Worm (Caenorhabditis elegans): Measurements from ENCODE around the gene T05C7.7.
A peak's percentile ranks its signal among the peaks of the same experiment; 100 is the strongest.

The T05C7.7 gene

DNA sequence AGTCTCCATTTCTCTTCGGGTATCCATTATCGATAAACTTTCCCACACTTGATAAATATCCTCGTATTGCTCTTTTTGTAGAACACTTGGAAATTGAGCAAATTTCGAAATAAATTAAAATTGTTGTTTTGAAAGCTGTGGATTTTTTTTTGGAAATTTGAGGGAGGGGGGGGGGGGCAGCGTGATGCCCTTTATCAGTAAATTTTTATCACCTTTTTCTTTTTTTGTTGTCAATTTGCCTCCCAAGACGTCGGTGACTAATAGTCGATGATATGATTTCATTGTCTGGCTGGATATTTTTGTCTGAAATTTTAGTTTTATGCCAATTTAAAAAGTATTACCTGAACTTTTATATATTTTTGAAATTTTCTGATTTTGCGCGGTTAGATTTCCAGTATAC lies 28.4 kb downstream of the T05C7.7 start, which contains the start of gene scl-23:
Gene scl-23 (minus strand): TSS at position 101 of the 400 bp plus-strand sequence.
- TF ChIP-seq B0019.2 (GFP tag; conservative IDR thresholded peaks at IDR 0.05) (no peak), B0261.1 (tag; optimal IDR thresholded peaks at IDR 0.05) (no peak), snpc-1.3 (tag; optimal IDR thresholded peaks at IDR 0.05; ENCODE audit: insufficient read depth) (no peak), C17E4.6 (GFP tag; IDR thresholded peaks at IDR 0.05) (no peak), hsf-1 (GFP tag; IDR thresholded peaks at IDR 0.05) (no peak), madf-8 (GFP tag; conservative IDR thresholded peaks at IDR 0.05) (no peak), snpc-4 (GFP tag; optimal IDR thresholded peaks at IDR 0.05) (no peak), snpc-4 (tag; optimal IDR thresholded peaks at IDR 0.05) (no peak), dox-1 (GFP tag; IDR thresholded peaks at IDR 0.05) (no peak), F57C9.4 (tag; optimal IDR thresholded peaks at IDR 0.05) (no peak), sptf-2 (GFP tag; optimal IDR thresholded peaks at IDR 0.05) (no peak), ceh-58 (GFP tag; IDR thresholded peaks at IDR 0.05) (no peak), nfya-2 (GFP tag; IDR thresholded peaks at IDR 0.05) (no peak), hmg-20 (GFP tag; IDR thresholded peaks at IDR 0.05) (no peak), F22D6.2 (tag; optimal IDR thresholded peaks at IDR 0.05) (no peak), repo-1 (tag; optimal IDR thresholded peaks at IDR 0.05) (no peak), akir-1 (GFP tag; optimal IDR thresholded peaks at IDR 0.05) (no peak), unc-130 (GFP tag; optimal IDR thresholded peaks at IDR 0.05) (no peak), bed-1 (GFP tag; IDR thresholded peaks at IDR 0.05) (no peak), zfh-2 (GFP tag; conservative IDR thresholded peaks at IDR 0.05) (no peak)

DNA sequence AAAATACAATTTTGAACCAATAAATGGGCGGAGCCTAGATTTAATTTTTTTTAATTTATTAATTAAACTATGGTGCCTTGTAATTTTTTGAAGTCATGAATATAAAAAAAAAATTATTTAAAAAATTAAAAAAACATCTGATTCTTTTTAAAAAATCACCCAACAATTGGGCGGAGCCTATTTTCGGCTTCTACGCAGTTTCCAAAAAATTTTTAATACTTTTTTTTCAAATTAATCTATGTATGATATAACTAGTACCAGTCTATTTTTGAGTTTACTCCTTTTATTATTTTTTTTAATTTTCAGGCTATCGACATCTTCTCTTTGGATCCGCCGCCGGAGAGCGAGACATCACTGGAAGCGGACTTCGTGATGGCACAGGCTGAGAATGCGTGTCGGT lies 30.1 kb downstream of the T05C7.7 start, which contains the start of gene tpa-1:
Gene tpa-1 (plus strand): TSS at position 301 of the 400 bp plus-strand sequence.
- no peak for TF ChIP-seq chd-7 (tag; optimal IDR thresholded peaks at IDR 0.05)
- no peak for TF ChIP-seq xnd-1 (tag; optimal IDR thresholded peaks at IDR 0.05)
- no peak for TF ChIP-seq ztf-28 (GFP tag; IDR thresholded peaks at IDR 0.05)
- TF ChIP-seq ceh-91 (GFP tag; IDR thresholded peaks at IDR 0.05), result no peak

DNA sequence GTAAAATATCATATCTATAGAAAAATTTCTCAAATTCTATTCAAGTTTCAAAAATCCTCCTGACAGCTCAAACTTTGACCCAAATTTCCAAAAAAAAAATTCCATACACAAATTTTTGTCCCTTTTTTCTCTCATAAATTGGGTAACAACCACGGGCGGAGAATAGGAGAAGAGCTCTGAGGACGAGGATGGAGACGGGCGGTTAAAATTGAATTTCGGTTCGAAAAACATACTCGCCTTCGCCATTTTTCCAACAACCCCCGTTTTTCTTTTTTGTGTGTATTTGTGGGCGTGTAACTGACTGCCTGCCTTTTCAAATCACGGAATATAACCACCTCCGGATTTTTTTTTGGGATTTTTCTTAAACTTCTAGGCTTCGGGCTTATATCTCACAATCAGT lies 36.1 kb downstream of the T05C7.7 start:
- TF ChIP-seq Y53F4B.3 (GFP tag; IDR thresholded peaks at IDR 0.05) (no peak), bed-1 (GFP tag; IDR thresholded peaks at IDR 0.05) (no peak), cebp-1 (GFP tag; IDR thresholded peaks at IDR 0.05) (no peak), cebp-1 (tag; optimal IDR thresholded peaks at IDR 0.05) (no peak), snpc-1.3 (tag; optimal IDR thresholded peaks at IDR 0.05; ENCODE audit: insufficient read depth) (no peak), ets-4 (GFP tag; optimal IDR thresholded peaks at IDR 0.05) (no peak), F10E7.11 (tag; optimal IDR thresholded peaks at IDR 0.05) (no peak), let-607 (tag; optimal IDR thresholded peaks at IDR 0.05) (no peak), F22D6.2 (tag; optimal IDR thresholded peaks at IDR 0.05) (no peak)

- TF ChIP-seq Y95B8A.8 (GFP tag; IDR thresholded peaks at IDR 0.05) (no peak), Y56A3A.18 (GFP tag; IDR thresholded peaks at IDR 0.05) (no peak), hmg-1.2 (GFP tag; IDR thresholded peaks at IDR 0.05) (no peak), F23B12.7 (tag; optimal IDR thresholded peaks at IDR 0.05; ENCODE audit: insufficient read depth) (no peak), ztf-6 (GFP tag; IDR thresholded peaks at IDR 0.05) (no peak), tlf-1 (GFP tag; optimal IDR thresholded peaks at IDR 0.05) (no peak), hrde-1 (tag; optimal IDR thresholded peaks at IDR 0.05; ENCODE audit: borderline replicate concordance) (no peak), F52B5.7 (tag; optimal IDR thresholded peaks at IDR 0.05) (no peak), nhr-80 (tag; optimal IDR thresholded peaks at IDR 0.05) (no peak), nhr-27 (tag; optimal IDR thresholded peaks at IDR 0.05) (no peak), dox-1 (GFP tag; IDR thresholded peaks at IDR 0.05) (no peak), let-607 (tag; optimal IDR thresholded peaks at IDR 0.05) (no peak), ets-4 (GFP tag; optimal IDR thresholded peaks at IDR 0.05) (no peak), aptf-2 (GFP tag; conservative IDR thresholded peaks at IDR 0.05) (no peak), F39B2.1 (GFP tag; IDR thresholded peaks at IDR 0.05) (no peak), somi-1 (GFP tag; optimal IDR thresholded peaks at IDR 0.05) (no peak), atf-7 (tag; optimal IDR thresholded peaks at IDR 0.05) (peak; percentile 37), ceh-27 (GFP tag; optimal IDR thresholded peaks at IDR 0.05) (peak; percentile 28)
Observed at ce11 chrIV:102848-103247, 41.3 kb downstream of the T05C7.7 start.
